Fruit fly (Drosophila melanogaster): ENCODE data around the gene Manf.

DNA sequence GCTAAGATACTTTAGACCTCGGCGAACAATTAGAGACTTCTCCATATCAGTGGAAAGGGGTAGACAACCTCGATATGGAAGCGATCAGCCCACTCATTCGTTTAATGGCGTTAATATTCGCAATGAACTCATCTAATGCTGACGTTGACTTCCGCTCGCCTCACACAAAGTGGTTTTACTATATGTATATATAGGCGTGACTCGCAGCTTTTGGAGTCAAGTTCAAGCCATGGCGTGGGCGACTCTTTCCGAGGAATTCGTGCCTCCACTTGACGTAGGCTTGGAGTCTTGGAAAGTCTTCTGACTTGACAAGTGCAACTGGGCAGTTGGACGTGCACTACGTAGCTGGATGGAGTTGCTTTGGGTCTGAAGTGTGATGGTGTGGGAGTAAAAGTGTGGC is 4.5 kb downstream of the Manf start:
- TF ChIP-seq slp2 (GFP tag; optimal IDR thresholded peaks at IDR 0.05) (no peak), Bteb2 (GFP tag; optimal IDR thresholded peaks at IDR 0.05) (no peak), Stat92E (GFP tag; optimal IDR thresholded peaks at IDR 0.05) (no peak)
